Fruit fly (Drosophila melanogaster): Measurements from ENCODE around the gene Jasper.
A peak's percentile ranks its signal among the peaks of the same experiment; 100 is the strongest.

The Jasper gene

DNA sequence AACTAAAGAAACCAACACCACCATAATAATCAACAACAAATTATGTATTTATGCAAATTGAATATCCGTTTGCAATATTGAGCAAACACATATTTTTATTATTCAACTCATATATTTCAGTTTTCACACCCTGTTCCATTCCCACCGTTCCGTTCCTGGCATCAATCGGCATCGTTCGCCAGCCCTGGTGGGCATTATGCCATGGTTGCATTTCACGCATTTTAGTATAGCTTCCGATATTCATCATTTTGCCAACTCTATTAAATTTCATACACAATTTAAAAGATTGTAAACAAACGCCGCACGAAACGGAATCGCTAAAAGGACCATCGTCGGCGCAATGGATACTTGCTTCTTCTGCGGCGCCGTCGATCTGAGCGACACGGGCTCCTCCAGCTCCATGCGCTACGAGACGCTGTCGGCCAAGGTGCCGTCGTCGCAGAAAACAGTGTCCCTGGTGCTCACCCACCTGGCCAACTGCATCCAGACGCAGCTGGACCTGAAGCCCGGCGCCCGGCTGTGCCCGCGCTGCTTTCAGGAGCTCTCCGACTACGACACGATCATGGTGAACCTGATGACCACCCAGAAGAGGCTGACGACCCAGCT lies 9.1 kb upstream of the Jasper start, which contains the start of gene Sry-delta (continued):
- no peak for TF ChIP-seq D19A (tag; optimal IDR thresholded peaks at IDR 0.05)
- no peak; the same call in 1 of the 2 replicates for TF ChIP-seq ham (GFP tag; IDR thresholded peaks at IDR 0.05)
- no peak for TF ChIP-seq jing (GFP tag; optimal IDR thresholded peaks at IDR 0.05)
- TF ChIP-seq slp2 (GFP tag; optimal IDR thresholded peaks at IDR 0.05) = peak; percentile 77
- peak; percentile 31 for TF ChIP-seq da (GFP tag; optimal IDR thresholded peaks at IDR 0.05)
- peak; percentile 13 for TF ChIP-seq CG2875 (GFP tag; optimal IDR thresholded peaks at IDR 0.05)
- peak; percentile 24 for TF ChIP-seq gcm (GFP tag; optimal IDR thresholded peaks at IDR 0.05)
- TF ChIP-seq D (optimal IDR thresholded peaks at IDR 0.05) = no peak
- TF ChIP-seq D (GFP tag; optimal IDR thresholded peaks at IDR 0.05) = peak; percentile 37
- TF ChIP-seq CG1233 (GFP tag; optimal IDR thresholded peaks at IDR 0.05) = peak; percentile 52
- TF ChIP-seq CG2120 (GFP tag; optimal IDR thresholded peaks at IDR 0.05) = peak; percentile 93
- TF ChIP-seq sd (tag; optimal IDR thresholded peaks at IDR 0.05) = no peak
- TF ChIP-seq Pdp1 (GFP tag; optimal IDR thresholded peaks at IDR 0.05) = peak; percentile 85 to 96
- TF ChIP-seq NFAT (GFP tag; IDR thresholded peaks at IDR 0.05) = peak; percentile 88
- TF ChIP-seq Gsc (GFP tag; IDR thresholded peaks at IDR 0.05) = no peak
- peak; percentile 83 for TF ChIP-seq CG7987 (GFP tag; optimal IDR thresholded peaks at IDR 0.05)
- peak; percentile 87 for TF ChIP-seq p53 (GFP tag; optimal IDR thresholded peaks at IDR 0.05)
- TF ChIP-seq kni (GFP tag; optimal IDR thresholded peaks at IDR 0.05) = peak; percentile 17
- no peak for TF ChIP-seq CG12071 (GFP tag; optimal IDR thresholded peaks at IDR 0.05)
- peak; percentile 90 for TF ChIP-seq CG13624 (GFP tag; optimal IDR thresholded peaks at IDR 0.05)
- TF ChIP-seq BEAF-32 (GFP tag; optimal IDR thresholded peaks at IDR 0.05) = peak; percentile 89
- TF ChIP-seq br (optimal IDR thresholded peaks at IDR 0.05) = no peak
- peak; percentile 90 for TF ChIP-seq Side (GFP tag; optimal IDR thresholded peaks at IDR 0.05)
- peak; percentile 88 for TF ChIP-seq CG32532 (GFP tag; IDR thresholded peaks at IDR 0.05)
- peak; percentile 74 for TF ChIP-seq Bteb2 (GFP tag; optimal IDR thresholded peaks at IDR 0.05)
- peak; percentile 78 for TF ChIP-seq CG16813 (GFP tag; IDR thresholded peaks at IDR 0.05; ENCODE audit: partially characterized antibody)
- TF ChIP-seq jumu (GFP tag; optimal IDR thresholded peaks at IDR 0.05) = peak; percentile 86
- TF ChIP-seq sr (GFP tag; IDR thresholded peaks at IDR 0.05) = peak; percentile 59; the same call in 2 of the 3 replicates
- peak; percentile 86 for TF ChIP-seq pum (GFP tag; optimal IDR thresholded peaks at IDR 0.05)
- peak; percentile 84 for TF ChIP-seq ash1 (GFP tag; optimal IDR thresholded peaks at IDR 0.05)
- TF ChIP-seq knrl (GFP tag; IDR thresholded peaks at IDR 0.05; ENCODE audit: partially characterized antibody) = peak; percentile 79
- peak; percentile 61; the same call in 1 of the 3 replicates for TF ChIP-seq H15 (GFP tag; IDR thresholded peaks at IDR 0.05)
- peak; percentile 85 for TF ChIP-seq CG9609 (GFP tag; optimal IDR thresholded peaks at IDR 0.05)
- no peak for TF ChIP-seq grn (GFP tag; optimal IDR thresholded peaks at IDR 0.05)
- peak; percentile 55; the same call in 1 of the 2 replicates for TF ChIP-seq Adf1 (GFP tag; IDR thresholded peaks at IDR 0.05)
- TF ChIP-seq CG12155 (GFP tag; optimal IDR thresholded peaks at IDR 0.05) = peak; percentile 81
- peak; percentile 69 for TF ChIP-seq CG4854 (GFP tag; optimal IDR thresholded peaks at IDR 0.05)
- TF ChIP-seq CG10543 (GFP tag; optimal IDR thresholded peaks at IDR 0.05) = peak; percentile 62
- TF ChIP-seq sens-2 (GFP tag; IDR thresholded peaks at IDR 0.05) = peak; percentile 61; the same call in 1 of the 2 replicates
- TF ChIP-seq ewg (GFP tag; optimal IDR thresholded peaks at IDR 0.05) = no peak
- TF ChIP-seq CG9797 (GFP tag; optimal IDR thresholded peaks at IDR 0.05) = peak; percentile 66
- TF ChIP-seq nerfin-2 (GFP tag; IDR thresholded peaks at IDR 0.05; ENCODE audit: partially characterized antibody) = peak; percentile 19; the same call in 1 of the 2 replicates
- no peak for TF ChIP-seq CG8359 (GFP tag; optimal IDR thresholded peaks at IDR 0.05; ENCODE audit: borderline replicate concordance)
- no peak for TF ChIP-seq lov (optimal IDR thresholded peaks at IDR 0.05)
- TF ChIP-seq lov (GFP tag; IDR thresholded peaks at IDR 0.05) = peak; percentile 64; the same call in 2 of the 3 replicates
- TF ChIP-seq CG12236 (GFP tag; optimal IDR thresholded peaks at IDR 0.05) = peak; percentile 18
- peak; percentile 13 for TF ChIP-seq gcm2 (GFP tag; optimal IDR thresholded peaks at IDR 0.05)
- TF ChIP-seq bbx (GFP tag; IDR thresholded peaks at IDR 0.05; ENCODE audit: partially characterized antibody) = peak; percentile 77
- TF ChIP-seq CG1529 (GFP tag; optimal IDR thresholded peaks at IDR 0.05) = no peak
- TF ChIP-seq pb (GFP tag; optimal IDR thresholded peaks at IDR 0.05) = no peak
